Worm (Caenorhabditis elegans) whole organism, midembryonic: ENCODE data around the gene B0250.5.

Source experiments
- flt-1 ChIP-seq: fragments of 200-800 bp; sonication (Bioruptor generic); IDR thresholded peaks from 2 replicates; pipeline ENCODE4 v1.3.6; 2022; ENCODE audit warnings: missing genetic modification characterization, missing compliant biosample characterization
- ztf-23 ChIP-seq: fragments of 200-800 bp; sonication (Bioruptor generic); IDR thresholded peaks from 2 replicates; pipeline ENCODE4 v1.3.6; 2022; ENCODE audit warnings: missing genetic modification reagents, missing genetic modification characterization, missing compliant biosample characterization

ce11 chrV:20536208-20536607, 42.5 kb downstream of the B0250.5 start, which contains the start of gene Y38H6C.15:
- no peak for TF ChIP-seq flt-1 (GFP tag; lab: Robert Waterston, UW)
- no peak for TF ChIP-seq ztf-23 (GFP tag; lab: Robert Waterston, UW)
